Worm (Caenorhabditis elegans): Measurements from ENCODE around the gene flp-25.
A peak's percentile ranks its signal among the peaks of the same experiment; 100 is the strongest.

The flp-25 gene

DNA sequence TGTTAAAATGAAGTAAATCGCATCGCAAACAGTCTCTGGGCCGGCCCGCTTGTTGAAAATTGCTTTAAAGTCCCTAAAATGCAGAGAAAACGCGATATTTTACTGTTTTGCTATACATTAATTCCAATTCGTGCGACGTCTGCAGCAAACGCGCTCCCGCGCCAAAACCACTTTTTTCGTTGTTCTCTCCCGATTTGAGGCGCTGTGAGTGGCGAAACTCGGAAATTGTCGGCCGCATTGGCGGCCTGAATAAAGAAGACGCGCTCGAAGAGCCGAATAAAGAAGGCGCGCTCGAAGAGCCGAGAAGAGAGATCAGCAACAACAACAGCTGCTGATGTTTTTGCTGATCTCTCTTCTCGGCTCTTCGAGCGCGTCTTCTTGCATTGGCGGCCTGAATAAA lies 47.0 kb downstream of the flp-25 start:
- TF ChIP-seq ceh-31 (tag; optimal IDR thresholded peaks at IDR 0.05): peak; percentile 49

DNA sequence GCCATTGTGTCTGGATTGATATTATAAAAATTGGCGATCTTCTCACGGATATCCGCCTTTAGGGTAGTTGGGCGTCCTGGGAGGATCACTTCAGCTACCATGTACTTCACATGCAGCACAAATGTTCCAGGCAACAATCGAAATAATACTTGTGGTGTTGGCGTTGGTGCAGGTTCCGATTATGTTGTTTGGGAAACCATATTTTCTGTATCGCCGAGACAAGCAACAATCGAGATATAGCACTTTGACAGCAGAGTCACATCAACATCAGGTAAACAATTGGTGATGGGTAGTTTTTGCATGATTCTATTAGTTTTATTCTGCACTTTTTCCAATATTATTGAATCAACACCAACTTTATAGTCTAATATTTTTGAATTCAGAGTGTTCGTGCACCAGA lies 52.0 kb downstream of the flp-25 start, which contains the start of gene T26G10.3:
T26G10.3 (minus strand) TSS at position 101 of the 400 bp plus-strand sequence.
- TF ChIP-seq ref-2 (tag; optimal IDR thresholded peaks at IDR 0.05): no peak
- TF ChIP-seq C38D4.7 (GFP tag; optimal IDR thresholded peaks at IDR 0.05): no peak
- TF ChIP-seq sdc-2 (tag; optimal IDR thresholded peaks at IDR 0.05): no peak
- TF ChIP-seq ttx-3 (tag; optimal IDR thresholded peaks at IDR 0.05): no peak
- no peak for TF ChIP-seq pha-2 (tag; optimal IDR thresholded peaks at IDR 0.05)
- no peak for TF ChIP-seq hlh-30 (tag; optimal IDR thresholded peaks at IDR 0.05; ENCODE audit: insufficient read depth)
- TF ChIP-seq zip-5 (tag; optimal IDR thresholded peaks at IDR 0.05): no peak
- no peak for TF ChIP-seq nhr-232 (tag; optimal IDR thresholded peaks at IDR 0.05)
- no peak for TF ChIP-seq unc-86 (tag; optimal IDR thresholded peaks at IDR 0.05)
- no peak for TF ChIP-seq ahr-1 (tag; optimal IDR thresholded peaks at IDR 0.05)
- TF ChIP-seq syd-9 (tag; optimal IDR thresholded peaks at IDR 0.05): no peak
- TF ChIP-seq C08G9.2 (tag; optimal IDR thresholded peaks at IDR 0.05): no peak

Measured in whole organism, late embryonic.